Worm (Caenorhabditis elegans) whole organism, mixed stage, embryonic: ENCODE data around the gene mlt-7.

Experiments
- hlh-1 ChIP-seq: fragments of 150-350 bp; optimal IDR thresholded peaks from 2 replicates; lab custom pipeline; 2014; ENCODE audit warnings: missing biosample characterization, missing genetic modification reagents, missing genetic modification characterization
- lin-32 ChIP-seq: fragments of 200-800 bp; sonication (Bioruptor generic); optimal IDR thresholded peaks from 2 replicates; lab custom pipeline; 2018; ENCODE audit warnings: mild to moderate bottlenecking, missing genetic modification characterization, missing compliant biosample characterization
- lsy-2 ChIP-seq: fragments of 150-350 bp; optimal IDR thresholded peaks from 2 replicates; lab custom pipeline; 2014; ENCODE audit warnings: missing biosample characterization, missing genetic modification characterization
- nhr-237 ChIP-seq: fragments of 150-350 bp; optimal IDR thresholded peaks from 2 replicates; lab custom pipeline; 2014; ENCODE audit warnings: missing biosample characterization, missing genetic modification characterization
- nhr-28 ChIP-seq: fragments of 150-350 bp; optimal IDR thresholded peaks from 2 replicates; lab custom pipeline; 2014; ENCODE audit warnings: missing biosample characterization, missing genetic modification characterization
- nhr-76 ChIP-seq: sonication (generic microtip); optimal IDR thresholded peaks from 2 replicates; lab custom pipeline; 2017; ENCODE audit warnings: missing biosample characterization, missing genetic modification characterization
- pha-4 ChIP-seq: fragments of 150-350 bp; optimal IDR thresholded peaks from 2 replicates; lab custom pipeline; 2018; ENCODE audit warnings: missing biosample characterization, missing genetic modification reagents, missing genetic modification characterization
- sptf-1 ChIP-seq: sonication (generic microtip); optimal IDR thresholded peaks from 2 replicates; lab custom pipeline; 2017; ENCODE audit warnings: mild to moderate bottlenecking, missing genetic modification characterization, moderate library complexity, missing compliant biosample characterization
- unc-39 ChIP-seq: fragments of 150-350 bp; optimal IDR thresholded peaks from 2 replicates; lab custom pipeline; 2014; ENCODE audit warnings: missing biosample characterization, missing genetic modification characterization
- unc-62 ChIP-seq: fragments of 150-350 bp; optimal IDR thresholded peaks from 2 replicates; lab custom pipeline; 2014; ENCODE audit warnings: missing biosample characterization, missing genetic modification reagents, missing genetic modification characterization
- ztf-11 ChIP-seq: fragments of 150-350 bp; optimal IDR thresholded peaks from 2 replicates; lab custom pipeline; 2014; ENCODE audit warnings: missing biosample characterization, missing genetic modification characterization

DNA sequence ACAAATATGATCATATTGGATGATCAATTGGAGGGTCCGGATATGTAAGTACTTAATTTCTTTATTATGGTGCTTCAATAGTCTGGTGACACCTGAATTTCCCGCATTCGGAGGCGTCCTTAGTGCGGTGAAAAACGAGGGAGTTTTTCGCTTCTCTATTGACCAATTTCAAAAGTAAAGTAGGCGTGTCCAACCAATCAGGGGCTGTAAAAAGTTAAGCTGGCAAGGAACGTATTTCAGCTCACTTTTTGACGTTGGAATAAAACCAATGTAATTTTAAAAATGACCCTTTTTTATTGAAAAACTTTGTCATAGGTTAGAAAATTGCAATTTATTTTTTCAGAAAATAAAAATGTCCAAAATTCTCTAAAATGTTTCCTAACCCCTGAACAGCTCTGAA lies 16.8 kb downstream of the mlt-7 start:
- TF ChIP-seq pha-4 (tag; lab: Kevin White, UChicago), result no peak
- no peak for TF ChIP-seq lsy-2 (tag; lab: Kevin White, UChicago)
- no peak for TF ChIP-seq unc-62 (GFP tag; lab: Kevin White, UChicago)
- no peak for TF ChIP-seq ztf-11 (tag; lab: Kevin White, UChicago)
- TF ChIP-seq lin-32, result no peak
- no peak for TF ChIP-seq hlh-1 (tag; lab: Kevin White, UChicago)
- no peak for TF ChIP-seq unc-39 (tag; lab: Kevin White, UChicago)
- TF ChIP-seq nhr-28 (tag; lab: Kevin White, UChicago), result no peak
- no peak for TF ChIP-seq nhr-237 (tag; lab: Kevin White, UChicago)
- no peak for TF ChIP-seq nhr-76
- no peak for TF ChIP-seq sptf-1 (tag; lab: Kevin White, UChicago)
